Worm (Caenorhabditis elegans) whole organism, mixed stage, embryonic: ENCODE measurements around the gene taf-2.

Experiments
- blmp-1 ChIP-seq: fragments of 150-350 bp; optimal IDR thresholded peaks from 2 replicates; lab custom pipeline; 2014; ENCODE audit warnings: missing biosample characterization, missing genetic modification characterization
- ceh-43 ChIP-seq: fragments of 200-800 bp; sonication (Bioruptor generic); optimal IDR thresholded peaks from 2 replicates; lab custom pipeline; 2018; ENCODE audit warnings: mild to moderate bottlenecking, missing genetic modification characterization, moderate library complexity, missing compliant biosample characterization
- ceh-83 ChIP-seq: fragments of 200-800 bp; sonication (Bioruptor generic); optimal IDR thresholded peaks from 2 replicates; lab custom pipeline; 2018; ENCODE audit warnings: mild to moderate bottlenecking, missing genetic modification characterization, missing compliant biosample characterization
- ces-1 ChIP-seq: fragments of 150-350 bp; optimal IDR thresholded peaks from 2 replicates; lab custom pipeline; 2014; ENCODE audit warnings: missing biosample characterization, missing genetic modification reagents, missing genetic modification characterization
- elt-3 ChIP-seq: fragments of 150-350 bp; optimal IDR thresholded peaks from 2 replicates; lab custom pipeline; 2014; ENCODE audit warnings: missing biosample characterization, missing genetic modification characterization
- flh-1 ChIP-seq: fragments of 200-800 bp; sonication (Bioruptor generic); optimal IDR thresholded peaks from 2 replicates; lab custom pipeline; 2018; ENCODE audit warnings: mild to moderate bottlenecking, missing genetic modification characterization, moderate library complexity, missing compliant biosample characterization
- mep-1 ChIP-seq: fragments of 150-350 bp; optimal IDR thresholded peaks from 2 replicates; lab custom pipeline; 2017; ENCODE audit warnings: missing biosample characterization, missing genetic modification reagents, missing genetic modification characterization, inconsistent platforms
- pha-4 ChIP-seq: fragments of 150-350 bp; optimal IDR thresholded peaks from 2 replicates; lab custom pipeline; 2018; ENCODE audit warnings: missing biosample characterization, missing genetic modification reagents, missing genetic modification characterization
- sem-2 ChIP-seq: fragments of 200-800 bp; sonication (Bioruptor generic); optimal IDR thresholded peaks from 2 replicates; lab custom pipeline; 2018; ENCODE audit warnings: mild to moderate bottlenecking, missing genetic modification characterization, missing compliant biosample characterization
- snpc-4 ChIP-seq: fragments of 150-350 bp; optimal IDR thresholded peaks from 2 replicates; lab custom pipeline; 2014; ENCODE audit warnings: missing biosample characterization, missing genetic modification characterization
- unc-39 ChIP-seq: fragments of 150-350 bp; optimal IDR thresholded peaks from 2 replicates; lab custom pipeline; 2014; ENCODE audit warnings: missing biosample characterization, missing genetic modification characterization
- unc-62 ChIP-seq: fragments of 150-350 bp; optimal IDR thresholded peaks from 2 replicates; lab custom pipeline; 2014; ENCODE audit warnings: missing biosample characterization, missing genetic modification reagents, missing genetic modification characterization
- zip-8 ChIP-seq: fragments of 150-350 bp; optimal IDR thresholded peaks from 2 replicates; lab custom pipeline; 2014; ENCODE audit warnings: missing biosample characterization, missing genetic modification characterization
- ztf-11 ChIP-seq: fragments of 150-350 bp; optimal IDR thresholded peaks from 2 replicates; lab custom pipeline; 2014; ENCODE audit warnings: missing biosample characterization, missing genetic modification characterization

DNA sequence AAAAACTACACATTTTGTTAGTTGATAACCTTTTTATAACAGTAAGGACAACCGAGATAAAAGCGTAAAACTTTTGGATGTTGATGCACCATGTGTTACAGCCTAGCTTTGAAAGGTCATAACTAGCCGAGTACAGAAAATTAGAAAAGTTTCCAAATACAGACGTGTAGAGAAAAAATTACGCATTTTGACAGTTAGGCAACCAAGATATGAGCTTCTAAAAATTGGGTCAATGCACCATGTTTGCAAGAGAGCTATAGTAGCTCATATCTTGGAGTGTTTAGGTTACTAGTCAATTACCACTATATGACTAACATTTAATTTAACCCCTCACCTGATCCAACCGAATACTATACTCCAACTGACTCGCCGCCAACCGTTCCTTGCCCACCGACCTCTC is 40.5 kb downstream of the taf-2 start:
- TF ChIP-seq ztf-11 (tag; lab: Kevin White, UChicago) = no peak
- no peak for TF ChIP-seq elt-3
- TF ChIP-seq ceh-43 (GFP tag; lab: Kevin White, UChicago) = no peak
- TF ChIP-seq ceh-83 = no peak
- TF ChIP-seq unc-39 (tag; lab: Kevin White, UChicago) = no peak
- TF ChIP-seq unc-62 (GFP tag; lab: Kevin White, UChicago) = no peak
- no peak for TF ChIP-seq flh-1 (GFP tag; lab: Kevin White, UChicago)
- no peak for TF ChIP-seq mep-1 (tag; lab: Kevin White, UChicago)
- TF ChIP-seq ces-1 = no peak
- no peak for TF ChIP-seq sem-2 (GFP tag; lab: Kevin White, UChicago)
- TF ChIP-seq snpc-4 (tag; lab: Kevin White, UChicago) = no peak
- no peak for TF ChIP-seq pha-4 (tag; lab: Kevin White, UChicago)
- no peak for TF ChIP-seq zip-8 (tag; lab: Kevin White, UChicago)
- TF ChIP-seq blmp-1 = no peak
